Fruit fly (Drosophila melanogaster) Kc167 (cell line): ENCODE data around the gene Faa.

Source experiments
- Myc ChIP-seq: fragments of >200 bp; optimal IDR thresholded peaks from 2 replicates; lab custom pipeline; 2017; ENCODE audit warnings: missing external identifiers
- Sin3A ChIP-seq: fragments of >200 bp; optimal IDR thresholded peaks from 2 replicates; lab custom pipeline; 2018; ENCODE audit warnings: missing external identifiers
- h ChIP-seq: fragments of >200 bp; optimal IDR thresholded peaks from 3 replicates; lab custom pipeline; 2018; ENCODE audit warnings: missing external identifiers
- insv ChIP-seq: fragments of >200 bp; optimal IDR thresholded peaks from 3 replicates; lab custom pipeline; 2018; ENCODE audit warnings: missing external identifiers
- psq ChIP-seq: fragments of >200 bp; optimal IDR thresholded peaks from 2 replicates; lab custom pipeline; 2017; ENCODE audit warnings: missing external identifiers
- ttk ChIP-seq: sonication (Bioruptor generic); optimal IDR thresholded peaks from 2 replicates; lab custom pipeline; 2017; ENCODE audit warnings: missing external identifiers

Faa gene

dm6 chr3L:4059293-4059820 lies 14.4 kb downstream of the Faa start, which contains the start of gene Ugt305A1:
Gene Ugt305A1 (plus strand): TSS chr3L:4059770.
- TF ChIP-seq insv (no peak), psq (no peak), ttk (lab: Kevin White, UChicago) (no peak), h (no peak), Sin3A (lab: Kevin White, UChicago) (no peak), Myc (no peak)

- TF ChIP-seq Sin3A (lab: Kevin White, UChicago) (no peak), insv (no peak), h (no peak), ttk (lab: Kevin White, UChicago) (no peak), Myc (no peak), psq (no peak)
Observed at dm6 chr3L:4056812-4057211, 16.9 kb downstream of the Faa start.

- TF ChIP-seq psq, result no peak
- no peak for TF ChIP-seq h
- no peak for TF ChIP-seq insv
- no peak for TF ChIP-seq ttk (lab: Kevin White, UChicago)
- no peak for TF ChIP-seq Myc
- TF ChIP-seq Sin3A (lab: Kevin White, UChicago), result no peak
Observed at dm6 chr3L:4055438-4055962, 18.3 kb downstream of the Faa start.

dm6 chr3L:4049082-4049481 lies 24.7 kb downstream of the Faa start:
- no peak for TF ChIP-seq Sin3A (lab: Kevin White, UChicago)
- no peak for TF ChIP-seq psq
- TF ChIP-seq ttk (lab: Kevin White, UChicago), result no peak
- no peak for TF ChIP-seq h
- TF ChIP-seq insv, result no peak
- no peak for TF ChIP-seq Myc

- TF ChIP-seq psq (no peak), insv (no peak), Sin3A (lab: Kevin White, UChicago) (no peak), ttk (lab: Kevin White, UChicago) (no peak), h (no peak), Myc (no peak)
Observed at dm6 chr3L:4047635-4048034, 26.1 kb downstream of the Faa start, which contains the start of gene Dpy-30L2. Gene Dpy-30L2 (minus strand): TSS chr3L:4047735.

dm6 chr3L:4046289-4046688 lies 27.5 kb downstream of the Faa start, which contains the start of gene CG1136:
Gene CG1136 (plus strand): TSS chr3L:4046596.
- TF ChIP-seq psq, result no peak
- no peak for TF ChIP-seq Sin3A (lab: Kevin White, UChicago)

dm6 chr3L:4044497-4044896 lies 29.3 kb downstream of the Faa start:
- TF ChIP-seq h, result no peak
- TF ChIP-seq Sin3A (lab: Kevin White, UChicago), result no peak
- TF ChIP-seq psq, result no peak
- TF ChIP-seq Myc, result no peak
- TF ChIP-seq insv, result no peak
- no peak for TF ChIP-seq ttk (lab: Kevin White, UChicago)

dm6 chr3L:4040247-4040925 lies 33.4 kb downstream of the Faa start, which contains the start of the genes CG11593 and Rcd5:
Gene CG11593 (minus strand): TSS chr3L:4040482.
Gene Rcd5 (plus strand): TSS chr3L:4040529.
- no peak for TF ChIP-seq insv
- no peak for TF ChIP-seq h
- TF ChIP-seq psq, result no peak
- TF ChIP-seq Sin3A (lab: Kevin White, UChicago), result no peak

- TF ChIP-seq Myc, result no peak
- no peak for TF ChIP-seq ttk (lab: Kevin White, UChicago)
- no peak for TF ChIP-seq Sin3A (lab: Kevin White, UChicago)
- TF ChIP-seq insv, result no peak
- TF ChIP-seq h, result no peak
Observed at dm6 chr3L:4035499-4035898, 38.3 kb downstream of the Faa start, which contains the start of gene Gr64f. Gene Gr64f (plus strand): TSS chr3L:4035799.

dm6 chr3L:4031762-4032161 lies 42.0 kb downstream of the Faa start, which contains the start of the genes Gr64d and Gr64e:
Gene Gr64d (plus strand): TSS chr3L:4032062.
Gene Gr64e (plus strand): TSS chr3L:4032141.
- TF ChIP-seq Myc, result no peak
- no peak for TF ChIP-seq psq
- TF ChIP-seq h, result no peak

- TF ChIP-seq insv (no peak), ttk (lab: Kevin White, UChicago) (no peak), Sin3A (lab: Kevin White, UChicago) (no peak), Myc (no peak), h (no peak)
Observed at dm6 chr3L:4028305-4028704, 45.4 kb downstream of the Faa start, which contains the start of the genes Gr64b and Gr64c. Gene Gr64b (plus strand): TSS chr3L:4028605. Gene Gr64c (plus strand): TSS chr3L:4028605.

dm6 chr3L:4026506-4026868 lies 47.3 kb downstream of the Faa start, which contains the start of gene Gr64a:
Gene Gr64a (plus strand): TSS chr3L:4026769.
- TF ChIP-seq Myc, result no peak
- TF ChIP-seq ttk (lab: Kevin White, UChicago), result no peak
- TF ChIP-seq Sin3A (lab: Kevin White, UChicago), result no peak
- TF ChIP-seq psq, result no peak
- no peak for TF ChIP-seq insv
- TF ChIP-seq h, result no peak

dm6 chr3L:4025738-4026505 lies 47.8 kb downstream of the Faa start, which contains the start of gene CG11594:
Gene CG11594 (minus strand): TSS chr3L:4026011.
- TF ChIP-seq psq (no peak), insv (no peak), ttk (lab: Kevin White, UChicago) (no peak), Sin3A (lab: Kevin White, UChicago) (no peak), Myc (no peak), h (no peak)
